Worm (Caenorhabditis elegans) whole organism, L4 larva: ENCODE results near the gene Y73B6BL.27.
"Not testable (repeated sequence)": the region's sequence is repeated elsewhere in the genome, so short reads cannot be mapped to it uniquely, and the experiment has no call there.

Experiments used
- aly-2 ChIP-seq: sonication (generic microtip); optimal IDR thresholded peaks from 2 replicates; lab custom pipeline; 2018; ENCODE audit warnings: missing biosample characterization, missing genetic modification characterization
- ama-1 ChIP-seq: fragments of 150-350 bp; optimal IDR thresholded peaks from 2 replicates; lab custom pipeline; 2014; ENCODE audit warnings: inconsistent platforms, mixed read lengths
- ctbp-1 ChIP-seq: fragments of 200-800 bp; sonication (Bioruptor generic); IDR thresholded peaks from 2 replicates; pipeline ENCODE4 v1.3.6; 2022; ENCODE audit warnings: missing genetic modification reagents, missing genetic modification characterization, missing compliant biosample characterization
- egl-27 ChIP-seq: sonication (generic microtip); optimal IDR thresholded peaks from 3 replicates; lab custom pipeline; 2017; ENCODE audit warnings: missing biosample characterization, missing genetic modification reagents, missing genetic modification characterization
- hlh-30 ChIP-seq: sonication (generic microtip); optimal IDR thresholded peaks from 2 replicates; lab custom pipeline; 2017; ENCODE audit warnings: antibody characterized with exemption, mild to moderate bottlenecking, missing genetic modification characterization, missing compliant biosample characterization; ENCODE audit not compliant: insufficient read depth
- lim-7 ChIP-seq: fragments of 200-800 bp; sonication (Bioruptor generic); IDR thresholded peaks from 2 replicates; pipeline ENCODE4 v1.3.6; 2022; ENCODE audit warnings: missing genetic modification characterization, missing compliant biosample characterization
- lin-15B ChIP-seq: fragments of 150-350 bp; sonication (generic microtip); optimal IDR thresholded peaks from 3 replicates; lab custom pipeline; 2014; ENCODE audit warnings: missing biosample characterization, missing genetic modification characterization
- pqm-1 ChIP-seq: sonication (generic microtip); optimal IDR thresholded peaks from 2 replicates; lab custom pipeline; 2017; ENCODE audit warnings: missing biosample characterization, missing genetic modification characterization
- ztf-11 ChIP-seq: fragments of 150-350 bp; optimal IDR thresholded peaks from 2 replicates; lab custom pipeline; 2014; ENCODE audit warnings: missing biosample characterization, missing genetic modification characterization

DNA sequence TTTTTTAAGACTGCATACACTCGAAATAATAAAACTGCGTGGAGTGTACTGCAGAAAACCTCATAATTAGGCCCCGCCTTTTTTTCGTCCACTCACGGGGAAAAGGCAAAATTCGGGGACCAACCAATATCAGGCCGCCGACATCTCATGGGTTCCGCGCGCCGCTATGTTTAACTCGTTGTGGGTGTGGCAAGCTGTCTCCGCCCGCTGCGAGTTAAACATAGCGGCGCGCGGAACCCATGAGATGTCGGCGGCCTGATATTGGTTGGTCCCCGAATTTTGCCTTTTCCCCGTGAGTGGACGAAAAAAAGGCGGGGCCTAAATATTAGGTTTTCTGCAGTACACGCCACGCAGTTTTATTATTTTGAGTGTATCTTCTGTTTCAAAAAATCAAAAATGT, 28.2 kb upstream of the Y73B6BL.27 start:
- not testable (repeated sequence) for TF ChIP-seq lim-7; ztf-11; ama-1 (lab: Kevin White, UChicago); ctbp-1 (GFP tag; lab: Robert Waterston, UW); pqm-1 (tag; lab: Kevin White, UChicago); aly-2 (tag; lab: Kevin White, UChicago); egl-27 (tag; lab: Kevin White, UChicago); lin-15B (tag; lab: Kevin White, UChicago); hlh-30 (tag; lab: Kevin White, UChicago)
